Fruit fly (Drosophila melanogaster) whole organism, prepupa: ENCODE measurements around the gene TfIIS.

ENCODE experiments used
- Blimp-1 ChIP-seq: fragments of 200-800 bp; sonication (Bioruptor generic); optimal IDR thresholded peaks from 3 replicates; lab custom pipeline; 2017; ENCODE audit warnings: missing biosample characterization, missing genetic modification characterization, mild to moderate bottlenecking, moderate library complexity, missing genetic modification reagents
- CG3032 ChIP-seq: fragments of 200-800 bp; optimal IDR thresholded peaks from 2 replicates; lab custom pipeline; 2019; ENCODE audit warnings: missing biosample characterization, mild to moderate bottlenecking, missing genetic modification characterization, moderate library complexity
- fkh ChIP-seq: fragments of 200-800 bp; sonication (Bioruptor generic); optimal IDR thresholded peaks from 3 replicates; lab custom pipeline; 2017; ENCODE audit warnings: missing biosample characterization, mild to moderate bottlenecking, missing genetic modification characterization, moderate library complexity

- no peak for TF ChIP-seq CG3032 (tag; lab: Kevin White, UChicago)
- TF ChIP-seq fkh (GFP tag; lab: Kevin White, UChicago): no peak
- TF ChIP-seq Blimp-1 (GFP tag; lab: Kevin White, UChicago): no peak
Measured at dm6 chr2L:15107238-15107637, 46.7 kb upstream of the TfIIS start.
